Worm (Caenorhabditis elegans) whole organism, L1 larva: ENCODE data around the gene clc-11.

Experiments
- ceh-63 ChIP-seq: fragments of 200-800 bp; sonication (Bioruptor generic); optimal IDR thresholded peaks from 2 replicates; lab custom pipeline; 2018; ENCODE audit warnings: mild to moderate bottlenecking, missing genetic modification characterization, missing compliant biosample characterization
- ceh-88 ChIP-seq: fragments of 200-800 bp; sonication (Bioruptor generic); IDR thresholded peaks from 2 replicates; pipeline ENCODE4 v1.3.6; 2022; ENCODE audit warnings: missing genetic modification characterization, missing compliant biosample characterization
- dpl-1 ChIP-seq, 3 experiments: fragments of 150-350 bp in 2 of 3; sonication (generic microtip) in 1 of 3; optimal IDR thresholded peaks; 2 replicates each; lab custom pipeline; 2014 to 2017; ENCODE audit warnings: missing biosample characterization in 3 of 3, missing genetic modification characterization in 3 of 3, missing genetic modification reagents in 3 of 3
- efl-1 ChIP-seq, 4 experiments: fragments of 150-350 bp; optimal IDR thresholded peaks in 3 of 4; peaks in 1 of 4; 1 replicate in 1 of 4; 2 replicates in 3 of 4; lab custom pipeline; 2014; ENCODE audit warnings: missing biosample characterization in 2 of 4, missing genetic modification characterization in 2 of 4, missing genetic modification reagents in 2 of 4
- egl-27 ChIP-seq, 2 experiments: fragments of 150-350 bp in 1 of 2; sonication (generic microtip); optimal IDR thresholded peaks; 3 replicates each; lab custom pipeline; 2017 to 2018; ENCODE audit warnings: missing biosample characterization in 2 of 2, missing genetic modification characterization in 2 of 2, missing genetic modification reagents in 2 of 2
- elt-2 ChIP-seq: sonication (generic microtip); optimal IDR thresholded peaks from 2 replicates; lab custom pipeline; 2016; ENCODE audit warnings: missing genetic modification characterization, mild to moderate bottlenecking, inconsistent platforms, missing compliant biosample characterization, missing genetic modification reagents
- fkh-10 ChIP-seq: sonication (generic microtip); optimal IDR thresholded peaks from 2 replicates; lab custom pipeline; 2017; ENCODE audit warnings: missing biosample characterization, missing genetic modification reagents, missing genetic modification characterization
- fkh-4 ChIP-seq: sonication (generic microtip); optimal IDR thresholded peaks from 2 replicates; lab custom pipeline; 2016; ENCODE audit warnings: missing compliant biosample characterization, missing genetic modification characterization, borderline replicate concordance
- fkh-8 ChIP-seq: sonication (generic microtip); optimal IDR thresholded peaks from 2 replicates; lab custom pipeline; 2016; ENCODE audit warnings: mild to moderate bottlenecking, missing genetic modification characterization, missing compliant biosample characterization
- hpl-2 ChIP-seq: fragments of 150-350 bp; optimal IDR thresholded peaks from 2 replicates; lab custom pipeline; 2014; ENCODE audit warnings: missing biosample characterization, missing genetic modification reagents, missing genetic modification characterization
- irx-1 ChIP-seq: sonication (generic microtip); optimal IDR thresholded peaks from 2 replicates; lab custom pipeline; 2016; ENCODE audit warnings: missing genetic modification characterization, missing compliant biosample characterization
- lin-14 ChIP-seq: fragments of 200-800 bp; sonication (Bioruptor generic); optimal IDR thresholded peaks from 2 replicates; lab custom pipeline; 2018; ENCODE audit warnings: mild to moderate bottlenecking, missing genetic modification characterization, moderate library complexity, missing compliant biosample characterization
- lin-35 ChIP-seq, 2 experiments: fragments of 150-350 bp; optimal IDR thresholded peaks; 2 replicates each; lab custom pipeline; 2014; ENCODE audit warnings: missing biosample characterization in 2 of 2, missing genetic modification characterization in 2 of 2, missing genetic modification reagents in 2 of 2
- lin-39 ChIP-seq: fragments of 150-350 bp; optimal IDR thresholded peaks from 2 replicates; lab custom pipeline; 2014; ENCODE audit warnings: missing biosample characterization, missing genetic modification reagents, missing genetic modification characterization
- lir-3 ChIP-seq: sonication (generic microtip); optimal IDR thresholded peaks from 2 replicates; lab custom pipeline; 2016; ENCODE audit warnings: mild to moderate bottlenecking, missing genetic modification characterization, moderate library complexity, missing compliant biosample characterization; ENCODE audit not compliant: poor library complexity
- mab-9 ChIP-seq: fragments of 200-800 bp; sonication (Bioruptor generic); IDR thresholded peaks from 2 replicates; pipeline ENCODE4 v1.3.6; 2022; ENCODE audit warnings: missing genetic modification reagents, missing genetic modification characterization, missing compliant biosample characterization
- mef-2 ChIP-seq: fragments of 150-350 bp; optimal IDR thresholded peaks from 2 replicates; lab custom pipeline; 2014; ENCODE audit warnings: missing biosample characterization, missing genetic modification characterization
- nhr-11 ChIP-seq: fragments of 150-350 bp; optimal IDR thresholded peaks from 2 replicates; lab custom pipeline; 2014; ENCODE audit warnings: missing biosample characterization, missing genetic modification characterization
- nhr-12 ChIP-seq: sonication (generic microtip); optimal IDR thresholded peaks from 2 replicates; lab custom pipeline; 2017; ENCODE audit warnings: missing biosample characterization, missing genetic modification characterization
- nhr-20 ChIP-seq: sonication (generic microtip); optimal IDR thresholded peaks from 2 replicates; lab custom pipeline; 2016; ENCODE audit warnings: mild to moderate bottlenecking, missing genetic modification characterization, missing compliant biosample characterization
- nhr-237 ChIP-seq: fragments of 150-350 bp; optimal IDR thresholded peaks from 2 replicates; lab custom pipeline; 2014; ENCODE audit warnings: missing biosample characterization, missing genetic modification characterization
- nhr-77 ChIP-seq: fragments of 150-350 bp; optimal IDR thresholded peaks from 2 replicates; lab custom pipeline; 2014; ENCODE audit warnings: missing biosample characterization, missing genetic modification characterization
- nhr-84 ChIP-seq: sonication (generic microtip); optimal IDR thresholded peaks from 2 replicates; lab custom pipeline; 2017; ENCODE audit warnings: missing biosample characterization, missing genetic modification characterization
- nhr-85 ChIP-seq: sonication (generic microtip); peaks from one replicate; lab custom pipeline; 2016; ENCODE audit warnings: missing genetic modification characterization, inconsistent platforms, missing compliant biosample characterization
- pag-3 ChIP-seq: sonication (generic microtip); optimal IDR thresholded peaks from 2 replicates; lab custom pipeline; 2017; ENCODE audit warnings: missing genetic modification characterization, mild to moderate bottlenecking, missing compliant biosample characterization, antibody characterized with exemption, borderline replicate concordance; ENCODE audit not compliant: insufficient read depth
- rnt-1 ChIP-seq: sonication (generic microtip); optimal IDR thresholded peaks from 2 replicates; lab custom pipeline; 2016; ENCODE audit warnings: mild to moderate bottlenecking, missing genetic modification characterization, moderate library complexity, missing compliant biosample characterization
- skn-1 ChIP-seq: fragments of 150-350 bp; optimal IDR thresholded peaks from 2 replicates; lab custom pipeline; 2014; ENCODE audit warnings: missing biosample characterization, missing genetic modification characterization
- snpc-4 ChIP-seq: fragments of 150-350 bp; optimal IDR thresholded peaks from 2 replicates; lab custom pipeline; 2014; ENCODE audit warnings: missing biosample characterization, missing genetic modification characterization
- sox-4 ChIP-seq: sonication (generic microtip); optimal IDR thresholded peaks from 2 replicates; lab custom pipeline; 2016; ENCODE audit warnings: missing genetic modification characterization, missing compliant biosample characterization
- sptf-1 ChIP-seq: fragments of 150-350 bp; optimal IDR thresholded peaks from 2 replicates; lab custom pipeline; 2014; ENCODE audit warnings: missing biosample characterization, missing genetic modification characterization
- tbx-2 ChIP-seq: sonication (generic microtip); optimal IDR thresholded peaks from 2 replicates; lab custom pipeline; 2016; ENCODE audit warnings: missing genetic modification characterization, missing compliant biosample characterization
- unc-86 ChIP-seq: sonication (generic microtip); optimal IDR thresholded peaks from 2 replicates; lab custom pipeline; 2016; ENCODE audit warnings: missing genetic modification characterization, missing compliant biosample characterization
- xbp-1 ChIP-seq: sonication (generic microtip); optimal IDR thresholded peaks from 2 replicates; lab custom pipeline; 2016; ENCODE audit warnings: missing genetic modification characterization, missing compliant biosample characterization
- zip-4 ChIP-seq: fragments of 200-800 bp; sonication (Bioruptor generic); optimal IDR thresholded peaks from 2 replicates; lab custom pipeline; 2018; ENCODE audit warnings: mild to moderate bottlenecking, missing genetic modification characterization, moderate library complexity, missing compliant biosample characterization

clc-11 gene

ce11 chrV:16121451-16121850 lies 18.0 kb downstream of the clc-11 start:
- TF ChIP-seq nhr-11 (no peak), dpl-1 (GFP tag; optimal IDR thresholded peaks at IDR 0.05; lab: Kevin White, UChicago) (no peak), xbp-1 (tag; lab: Kevin White, UChicago) (no peak), efl-1 (optimal IDR thresholded peaks at IDR 0.05; lab: Kevin White, UChicago) (no peak), efl-1 (GFP tag; optimal IDR thresholded peaks at IDR 0.05 in 1 of 2; lab: Kevin White, UChicago) (peak in 1 of 2 experiments; percentile 22)

DNA sequence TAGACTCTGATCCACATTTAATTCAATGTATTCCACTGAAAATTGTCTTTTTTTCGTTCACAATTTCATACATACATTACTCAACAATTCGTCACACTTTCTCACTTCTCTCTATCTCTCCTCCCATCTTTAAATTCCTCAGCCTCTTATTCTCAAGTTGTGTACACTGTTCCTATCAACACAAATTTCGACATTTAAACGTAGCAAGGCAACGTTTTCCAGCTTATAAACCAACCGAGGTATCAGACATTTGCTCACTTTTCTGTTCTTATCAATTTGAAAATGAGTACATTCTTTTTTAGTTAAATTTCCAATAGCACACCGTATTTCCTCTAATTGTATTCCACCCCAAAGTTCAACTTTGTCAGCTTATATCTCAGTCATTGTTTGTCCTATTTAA lies 18.5 kb downstream of the clc-11 start, which contains the start of gene skr-3:
Gene skr-3, plus strand, starts transcription at position 163 of the 400 bp plus-strand sequence.
- no peak for TF ChIP-seq sptf-1 (tag; lab: Kevin White, UChicago)
- TF ChIP-seq lin-35 (GFP tag; optimal IDR thresholded peaks at IDR 0.05; lab: Kevin White, UChicago): no peak
- no peak for TF ChIP-seq nhr-12
- TF ChIP-seq nhr-85 (tag; lab: Kevin White, UChicago): peak; percentile 60
- TF ChIP-seq elt-2 (tag; lab: Kevin White, UChicago): peak; percentile 50

DNA sequence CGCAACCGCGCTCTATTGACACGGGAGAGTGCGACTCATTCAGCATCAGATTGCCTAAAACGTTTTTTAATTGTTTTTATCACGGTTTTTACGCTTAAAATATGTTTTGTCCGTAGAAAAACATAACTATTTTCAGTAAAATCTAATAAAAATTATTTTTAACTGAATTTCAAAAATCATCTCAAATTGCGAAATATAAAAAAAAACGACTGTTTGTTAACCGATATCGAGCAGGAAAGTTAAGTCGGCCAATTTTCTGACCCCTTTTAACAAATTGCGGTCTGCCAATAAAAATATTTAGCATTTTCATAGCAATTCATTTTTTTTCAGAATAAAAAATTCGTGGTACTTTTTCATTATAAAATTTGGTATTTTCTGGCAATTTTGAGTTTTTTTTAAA lies 18.9 kb downstream of the clc-11 start:
- peak; percentile 82 for TF ChIP-seq zip-4 (GFP tag; lab: Kevin White, UChicago)
- no peak for TF ChIP-seq lin-14
- TF ChIP-seq ceh-88 (GFP tag; lab: Robert Waterston, UW): no peak
- TF ChIP-seq, all 84 proteins: peak for 1

DNA sequence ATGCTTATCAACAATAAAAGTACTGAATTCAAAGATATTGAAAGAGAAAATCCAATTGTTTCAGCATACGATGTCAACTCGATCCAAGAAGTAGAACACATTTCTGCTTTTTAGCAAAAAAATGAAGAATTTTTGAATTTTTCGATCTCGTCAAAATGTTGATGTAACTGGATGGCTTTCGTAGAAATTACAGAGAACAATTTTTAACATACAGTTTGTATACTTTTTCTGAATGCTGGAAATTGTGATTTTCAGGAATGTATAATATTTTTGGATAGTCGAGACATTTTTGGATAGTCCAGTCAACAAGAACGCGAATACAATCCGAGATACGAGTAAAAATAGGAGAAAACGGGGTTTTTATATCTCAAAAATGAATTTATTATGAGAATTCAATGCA lies 20.8 kb downstream of the clc-11 start, which contains the start of gene str-103:
Gene str-103, minus strand, starts transcription at position 101 of the 400 bp plus-strand sequence.
- TF ChIP-seq fkh-10 (GFP tag; lab: Kevin White, UChicago) (no peak), elt-2 (tag; lab: Kevin White, UChicago) (no peak)

ce11 chrV:16115381-16115780 lies 24.0 kb downstream of the clc-11 start, which contains the start of gene str-25:
Gene str-25 (plus strand): TSS chrV:16115681.
- TF ChIP-seq unc-86 (tag; lab: Kevin White, UChicago) (no peak), tbx-2 (tag; lab: Kevin White, UChicago) (no peak), nhr-84 (tag; lab: Kevin White, UChicago) (no peak)

DNA sequence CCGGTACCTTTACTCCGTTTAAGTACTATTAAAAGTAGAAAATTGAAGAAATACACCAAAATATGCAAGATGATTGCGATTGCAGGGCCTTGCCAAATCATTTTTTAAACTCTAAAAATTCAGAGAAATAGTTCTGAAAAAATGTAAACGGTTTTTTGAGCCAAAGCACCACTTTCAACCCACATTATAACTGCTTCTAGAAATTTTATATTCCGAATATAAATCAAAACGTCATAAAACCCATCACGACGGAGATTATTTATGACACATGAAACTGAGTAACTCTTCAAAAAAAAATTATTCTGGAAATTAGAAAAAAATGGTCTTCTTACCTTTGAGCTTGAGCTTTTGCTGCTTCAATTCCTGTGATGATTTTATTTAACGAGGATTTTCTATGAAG lies 25.2 kb downstream of the clc-11 start, which contains the start of gene srxa-16:
Gene srxa-16, minus strand, starts transcription at position 101 of the 400 bp plus-strand sequence.
- no peak for TF ChIP-seq pag-3 (tag; lab: Kevin White, UChicago)
- no peak for TF ChIP-seq irx-1 (tag; lab: Kevin White, UChicago)
- no peak for TF ChIP-seq egl-27 (tag; optimal IDR thresholded peaks at IDR 0.05; lab: Kevin White, UChicago)
- no peak for TF ChIP-seq nhr-20 (tag; lab: Kevin White, UChicago)
- TF ChIP-seq snpc-4 (tag; lab: Kevin White, UChicago): no peak
- no peak for TF ChIP-seq nhr-237 (tag; lab: Kevin White, UChicago)

DNA sequence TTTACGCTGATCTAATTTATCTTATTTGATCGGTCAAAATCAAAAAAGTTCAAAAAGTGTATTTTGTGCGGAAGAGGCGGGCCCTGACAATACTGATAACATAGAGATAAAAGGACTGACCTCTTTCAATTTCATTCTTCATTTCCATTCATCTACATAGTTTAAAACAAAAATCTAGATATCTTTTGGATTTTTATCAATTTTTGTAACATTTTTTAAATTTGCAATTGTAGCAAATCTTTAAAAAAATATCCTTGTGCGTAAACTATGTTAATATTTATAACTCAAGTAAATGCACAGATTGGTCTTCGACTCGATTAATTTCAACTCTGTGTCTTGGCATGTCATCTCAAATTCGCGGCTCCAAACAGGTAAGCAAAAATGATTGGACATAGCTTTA lies 35.8 kb downstream of the clc-11 start, which contains the start of gene argk-1:
Gene argk-1, plus strand, starts transcription at position 301 of the 400 bp plus-strand sequence.
- TF ChIP-seq nhr-77 (tag; lab: Kevin White, UChicago) (no peak), fkh-10 (GFP tag; lab: Kevin White, UChicago) (no peak), mef-2 (tag; lab: Kevin White, UChicago) (no peak), mab-9 (no peak), nhr-237 (tag; lab: Kevin White, UChicago) (no peak), nhr-12 (no peak), zip-4 (GFP tag; lab: Kevin White, UChicago) (no peak), ceh-88 (GFP tag; lab: Robert Waterston, UW) (no peak), hpl-2 (no peak), ceh-63 (GFP tag; lab: Kevin White, UChicago) (no peak), fkh-8 (no peak), sox-4 (tag; lab: Kevin White, UChicago) (no peak), tbx-2 (tag; lab: Kevin White, UChicago) (no peak), fkh-4 (tag; lab: Kevin White, UChicago) (no peak), lir-3 (tag; lab: Kevin White, UChicago) (no peak), rnt-1 (tag; lab: Kevin White, UChicago) (no peak), skn-1 (no peak), lin-39 (tag; lab: Kevin White, UChicago) (no peak)
- TF ChIP-seq, all 84 proteins: peak for 0
